Fruit fly (Drosophila melanogaster) whole organism, adult: Measurements from ENCODE around the gene CG15153.

ENCODE experiments used
- CG33017 ChIP-seq: fragments of 200-800 bp; sonication (Bioruptor generic); optimal IDR thresholded peaks from 2 replicates; lab custom pipeline; 2018; ENCODE audit warnings: missing biosample characterization, mild to moderate bottlenecking, missing genetic modification characterization, moderate library complexity
- CG5204 ChIP-seq: fragments of 200-800 bp; sonication (Bioruptor generic); optimal IDR thresholded peaks from 2 replicates; lab custom pipeline; 2016; ENCODE audit warnings: missing biosample characterization, missing genetic modification characterization
- Crg-1 ChIP-seq: fragments of 200-800 bp; sonication (Bioruptor generic); optimal IDR thresholded peaks from 2 replicates; lab custom pipeline; 2016; ENCODE audit warnings: missing biosample characterization, missing genetic modification characterization
- cic ChIP-seq: fragments of 200-800 bp; sonication (Bioruptor generic); optimal IDR thresholded peaks from 2 replicates; lab custom pipeline; 2017; ENCODE audit warnings: missing biosample characterization, mild to moderate bottlenecking, missing genetic modification characterization, moderate library complexity
- kay ChIP-seq: fragments of 200-800 bp; sonication (Bioruptor generic); peaks from one replicate; lab custom pipeline; 2016; ENCODE audit warnings: missing biosample characterization, missing genetic modification characterization, borderline replicate concordance
- tj ChIP-seq: fragments of 200-800 bp; sonication (Bioruptor generic); optimal IDR thresholded peaks from 3 replicates; lab custom pipeline; 2017; ENCODE audit warnings: missing biosample characterization, mild to moderate bottlenecking, missing genetic modification characterization, moderate library complexity

dm6 chr2L:18091705-18092104, 351 bp downstream of the CG15153 start:
- no peak for TF ChIP-seq kay (GFP tag; lab: Kevin White, UChicago)
- TF ChIP-seq cic (GFP tag; lab: Kevin White, UChicago), result no peak
- no peak for TF ChIP-seq tj
- no peak for TF ChIP-seq Crg-1 (GFP tag; lab: Kevin White, UChicago)
- no peak for TF ChIP-seq CG5204 (GFP tag; lab: Kevin White, UChicago)
- no peak for TF ChIP-seq CG33017 (tag; lab: Kevin White, UChicago)
